Worm (Caenorhabditis elegans) whole organism, L4 larva: ENCODE data around the gene sre-3.

ENCODE experiments used
- D1046.2 ChIP-seq: fragments of 200-800 bp; sonication (Bioruptor generic); IDR thresholded peaks from 2 replicates; pipeline ENCODE4 v1.3.6; 2022; ENCODE audit warnings: missing genetic modification characterization, missing compliant biosample characterization
- F10B5.3 ChIP-seq: sonication (generic microtip); optimal IDR thresholded peaks from 2 replicates; lab custom pipeline; 2016; ENCODE audit warnings: mild to moderate bottlenecking, missing genetic modification characterization, missing compliant biosample characterization
- F44E2.7 ChIP-seq: fragments of 200-800 bp; sonication (Bioruptor generic); IDR thresholded peaks from 2 replicates; pipeline ENCODE4 v2.1.2; 2022; ENCODE audit warnings: missing genetic modification characterization, missing compliant biosample characterization
- F49E8.2 ChIP-seq: sonication (generic microtip); optimal IDR thresholded peaks from 2 replicates; lab custom pipeline; 2016; ENCODE audit warnings: missing compliant biosample characterization, mild to moderate bottlenecking, missing genetic modification characterization, borderline replicate concordance
- T20F7.1 ChIP-seq: fragments of 200-800 bp; sonication (Bioruptor generic); optimal IDR thresholded peaks from 2 replicates; lab custom pipeline; 2018; ENCODE audit warnings: mild to moderate bottlenecking, missing genetic modification characterization, missing compliant biosample characterization
- Y105C5A.15 ChIP-seq: fragments of 200-800 bp; sonication (Bioruptor generic); IDR thresholded peaks from 2 replicates; pipeline ENCODE4 v1.3.6; 2022; ENCODE audit warnings: missing genetic modification characterization, missing compliant biosample characterization
- Y48G9A.11 ChIP-seq: fragments of 200-800 bp; sonication (Bioruptor generic); IDR thresholded peaks from 2 replicates; pipeline ENCODE4 v1.3.6; 2022; ENCODE audit warnings: missing genetic modification reagents, missing genetic modification characterization, missing compliant biosample characterization
- Y5F2A.4 ChIP-seq: fragments of 200-800 bp; sonication (Bioruptor generic); optimal IDR thresholded peaks from 2 replicates; lab custom pipeline; 2018; ENCODE audit warnings: mild to moderate bottlenecking, missing genetic modification characterization, missing compliant biosample characterization
- ZK337.2 ChIP-seq: fragments of 200-800 bp; sonication (Bioruptor generic); IDR thresholded peaks from 2 replicates; pipeline ENCODE4 v1.3.6; 2022; ENCODE audit warnings: missing genetic modification reagents, missing genetic modification characterization, missing compliant biosample characterization
- aly-2 ChIP-seq: sonication (generic microtip); optimal IDR thresholded peaks from 2 replicates; lab custom pipeline; 2018; ENCODE audit warnings: missing biosample characterization, missing genetic modification characterization
- arid-1 ChIP-seq: fragments of 200-800 bp; sonication (Bioruptor generic); conservative IDR thresholded peaks from 2 replicates; pipeline ENCODE4 v1.3.6; 2022; ENCODE audit warnings: missing genetic modification reagents, missing genetic modification characterization, missing compliant biosample characterization
- attf-4 ChIP-seq: sonication (generic microtip); optimal IDR thresholded peaks from 3 replicates; lab custom pipeline; 2017; ENCODE audit warnings: missing biosample characterization, missing genetic modification characterization
- ceh-20 ChIP-seq: fragments of 200-800 bp; sonication (Bioruptor generic); IDR thresholded peaks from 2 replicates; pipeline ENCODE4 v1.3.6; 2022; ENCODE audit warnings: missing genetic modification reagents, missing genetic modification characterization, missing compliant biosample characterization
- ceh-28 ChIP-seq: fragments of 150-350 bp; optimal IDR thresholded peaks from 2 replicates; lab custom pipeline; 2014; ENCODE audit warnings: missing biosample characterization, missing genetic modification reagents, missing genetic modification characterization
- ceh-32 ChIP-seq: sonication (generic microtip); optimal IDR thresholded peaks from 2 replicates; lab custom pipeline; 2016; ENCODE audit warnings: mild to moderate bottlenecking, missing genetic modification characterization, missing compliant biosample characterization; ENCODE audit not compliant: poor library complexity
- dpl-1 ChIP-seq: fragments of 150-350 bp; optimal IDR thresholded peaks from 2 replicates; lab custom pipeline; 2014; ENCODE audit warnings: missing biosample characterization, missing genetic modification reagents, missing genetic modification characterization
- dve-1 ChIP-seq: sonication (generic microtip); optimal IDR thresholded peaks from 2 replicates; lab custom pipeline; 2017; ENCODE audit warnings: antibody characterized with exemption, mild to moderate bottlenecking, missing genetic modification characterization, missing compliant biosample characterization; ENCODE audit not compliant: insufficient read depth
- egl-27 ChIP-seq: sonication (generic microtip); optimal IDR thresholded peaks from 3 replicates; lab custom pipeline; 2017; ENCODE audit warnings: missing biosample characterization, missing genetic modification reagents, missing genetic modification characterization
- fkh-10 ChIP-seq: fragments of 150-350 bp; optimal IDR thresholded peaks from 2 replicates; lab custom pipeline; 2014; ENCODE audit warnings: missing biosample characterization, missing genetic modification reagents, missing genetic modification characterization
- fos-1 ChIP-seq: fragments of 150-350 bp; optimal IDR thresholded peaks from 2 replicates; lab custom pipeline; 2014; ENCODE audit warnings: missing biosample characterization, missing genetic modification characterization
- hif-1 ChIP-seq, 2 experiments: sonication (generic microtip); optimal IDR thresholded peaks; 2 replicates each; lab custom pipeline; 2016 to 2017; ENCODE audit warnings: missing compliant biosample characterization in 2 of 2, missing genetic modification characterization in 2 of 2, missing genetic modification reagents in 2 of 2, missing genotype in 2 of 2, mild to moderate bottlenecking in 1 of 2
- hmg-1.1 ChIP-seq: fragments of 200-800 bp; sonication (Bioruptor generic); IDR thresholded peaks from 2 replicates; pipeline ENCODE4 v1.3.6; 2022; ENCODE audit warnings: missing genetic modification reagents, missing genetic modification characterization, missing compliant biosample characterization
- lin-13 ChIP-seq: fragments of 150-350 bp; optimal IDR thresholded peaks from 2 replicates; lab custom pipeline; 2014; ENCODE audit warnings: missing biosample characterization, missing genetic modification reagents, missing genetic modification characterization
- lin-15B ChIP-seq: fragments of 150-350 bp; sonication (generic microtip); optimal IDR thresholded peaks from 3 replicates; lab custom pipeline; 2014; ENCODE audit warnings: missing biosample characterization, missing genetic modification characterization
- lin-38 ChIP-seq: fragments of 200-800 bp; sonication (Bioruptor generic); IDR thresholded peaks from 2 replicates; pipeline ENCODE4 v1.3.6; 2022; ENCODE audit warnings: missing genetic modification reagents, missing genetic modification characterization, missing compliant biosample characterization
- lin-39 ChIP-seq: fragments of 150-350 bp; optimal IDR thresholded peaks from 2 replicates; lab custom pipeline; 2014; ENCODE audit warnings: missing biosample characterization, missing genetic modification reagents, missing genetic modification characterization
- madf-5 ChIP-seq, 2 experiments: fragments of 200-800 bp; sonication (Bioruptor generic); IDR thresholded peaks; 2 replicates each; pipeline ENCODE4 v1.3.6; 2022; ENCODE audit warnings: missing compliant biosample characterization in 2 of 2, missing genetic modification characterization in 2 of 2
- mdl-1 ChIP-seq, 2 experiments: fragments of 150-350 bp in 1 of 2; sonication (generic microtip) in 1 of 2; optimal IDR thresholded peaks; 2 replicates each; lab custom pipeline; 2014 to 2017; ENCODE audit warnings: missing biosample characterization in 2 of 2, missing genetic modification characterization in 2 of 2
- mes-2 ChIP-seq: sonication (generic microtip); optimal IDR thresholded peaks from 2 replicates; lab custom pipeline; 2016; ENCODE audit warnings: missing genotype, mild to moderate bottlenecking, missing genetic modification characterization, missing compliant biosample characterization; ENCODE audit not compliant: poor library complexity, severe bottlenecking
- nhr-10 ChIP-seq: fragments of 150-350 bp; optimal IDR thresholded peaks from 2 replicates; lab custom pipeline; 2014; ENCODE audit warnings: missing biosample characterization, missing genetic modification characterization
- nhr-102 ChIP-seq: sonication (generic microtip); optimal IDR thresholded peaks from 2 replicates; lab custom pipeline; 2016; ENCODE audit warnings: mild to moderate bottlenecking, missing genetic modification characterization, moderate library complexity, missing compliant biosample characterization
- nhr-11 ChIP-seq: fragments of 150-350 bp; optimal IDR thresholded peaks from 2 replicates; lab custom pipeline; 2014; ENCODE audit warnings: missing biosample characterization, missing genetic modification characterization
- nhr-111 ChIP-seq: fragments of 200-800 bp; sonication (Bioruptor generic); optimal IDR thresholded peaks from 2 replicates; lab custom pipeline; 2018; ENCODE audit warnings: mild to moderate bottlenecking, missing genetic modification characterization, missing compliant biosample characterization
- nhr-25 ChIP-seq: sonication (generic microtip); optimal IDR thresholded peaks from 2 replicates; lab custom pipeline; 2017; ENCODE audit warnings: missing genetic modification characterization, mild to moderate bottlenecking, missing compliant biosample characterization, antibody characterized with exemption, moderate library complexity, borderline replicate concordance; ENCODE audit not compliant: insufficient read depth
- nhr-42 ChIP-seq: fragments of 200-800 bp; sonication (Bioruptor generic); IDR thresholded peaks from 2 replicates; pipeline ENCODE4 v1.3.6; 2022; ENCODE audit warnings: missing genetic modification characterization, missing compliant biosample characterization
- nhr-76 ChIP-seq: fragments of 150-350 bp; optimal IDR thresholded peaks from 2 replicates; lab custom pipeline; 2014; ENCODE audit warnings: missing biosample characterization, missing genetic modification characterization
- php-3 ChIP-seq: fragments of 200-800 bp; sonication (Bioruptor generic); IDR thresholded peaks from 2 replicates; pipeline ENCODE4 v1.3.6; 2022; ENCODE audit warnings: missing genetic modification reagents, missing genetic modification characterization, missing compliant biosample characterization
- pqm-1 ChIP-seq: sonication (generic microtip); optimal IDR thresholded peaks from 2 replicates; lab custom pipeline; 2017; ENCODE audit warnings: missing biosample characterization, missing genetic modification characterization
- skn-1 ChIP-seq: fragments of 150-350 bp; optimal IDR thresholded peaks from 2 replicates; lab custom pipeline; 2014; ENCODE audit warnings: missing biosample characterization, missing genetic modification characterization
- snpc-4 ChIP-seq: fragments of 150-350 bp; optimal IDR thresholded peaks from 2 replicates; lab custom pipeline; 2014; ENCODE audit warnings: missing biosample characterization, missing genetic modification characterization
- tra-1 ChIP-seq: fragments of 200-800 bp; sonication (Bioruptor generic); IDR thresholded peaks from 2 replicates; pipeline ENCODE4 v1.3.6; 2022; ENCODE audit warnings: missing genetic modification reagents, missing genetic modification characterization, missing compliant biosample characterization
- vab-7 ChIP-seq: fragments of 200-800 bp; sonication (Bioruptor generic); IDR thresholded peaks from 2 replicates; pipeline ENCODE4 v1.3.6; 2022; ENCODE audit warnings: missing genetic modification reagents, missing genetic modification characterization, missing compliant biosample characterization
- zag-1 ChIP-seq: fragments of 150-350 bp; optimal IDR thresholded peaks from 2 replicates; lab custom pipeline; 2014; ENCODE audit warnings: missing biosample characterization, missing genetic modification characterization
- zfp-2 ChIP-seq: sonication (generic microtip); optimal IDR thresholded peaks from 2 replicates; lab custom pipeline; 2016; ENCODE audit warnings: mild to moderate bottlenecking, missing genetic modification characterization, missing compliant biosample characterization
- zip-2 ChIP-seq: fragments of 150-350 bp; optimal IDR thresholded peaks from 2 replicates; lab custom pipeline; 2014; ENCODE audit warnings: missing biosample characterization, missing genetic modification characterization
- ztf-11 ChIP-seq: fragments of 150-350 bp; optimal IDR thresholded peaks from 2 replicates; lab custom pipeline; 2014; ENCODE audit warnings: missing biosample characterization, missing genetic modification characterization
- ztf-7 ChIP-seq: fragments of 150-350 bp; optimal IDR thresholded peaks from 2 replicates; lab custom pipeline; 2014; ENCODE audit warnings: missing biosample characterization, missing genetic modification characterization

sre-3 gene

ce11 chrII:7357176-7357575 lies 28.4 kb upstream of the sre-3 start:
- TF ChIP-seq madf-5 (GFP tag; IDR thresholded peaks at IDR 0.05; lab: Robert Waterston, UW): no peak
- no peak for TF ChIP-seq zip-2
- no peak for TF ChIP-seq mes-2 (tag; lab: Kevin White, UChicago)
- no peak for TF ChIP-seq fos-1 (tag; lab: Kevin White, UChicago)
- no peak for TF ChIP-seq nhr-102 (tag; lab: Kevin White, UChicago)
- no peak for TF ChIP-seq nhr-25 (tag; lab: Kevin White, UChicago)
- TF ChIP-seq arid-1 (GFP tag; lab: Robert Waterston, UW): no peak
- no peak for TF ChIP-seq lin-15B
- no peak for TF ChIP-seq lin-38 (GFP tag; lab: Robert Waterston, UW)
- no peak for TF ChIP-seq pqm-1
- no peak for TF ChIP-seq aly-2 (tag; lab: Kevin White, UChicago)
- TF ChIP-seq Y105C5A.15: no peak
- TF ChIP-seq zag-1 (tag; lab: Kevin White, UChicago): no peak
- no peak for TF ChIP-seq ZK337.2
- TF ChIP-seq T20F7.1 (GFP tag; lab: Kevin White, UChicago): no peak

DNA sequence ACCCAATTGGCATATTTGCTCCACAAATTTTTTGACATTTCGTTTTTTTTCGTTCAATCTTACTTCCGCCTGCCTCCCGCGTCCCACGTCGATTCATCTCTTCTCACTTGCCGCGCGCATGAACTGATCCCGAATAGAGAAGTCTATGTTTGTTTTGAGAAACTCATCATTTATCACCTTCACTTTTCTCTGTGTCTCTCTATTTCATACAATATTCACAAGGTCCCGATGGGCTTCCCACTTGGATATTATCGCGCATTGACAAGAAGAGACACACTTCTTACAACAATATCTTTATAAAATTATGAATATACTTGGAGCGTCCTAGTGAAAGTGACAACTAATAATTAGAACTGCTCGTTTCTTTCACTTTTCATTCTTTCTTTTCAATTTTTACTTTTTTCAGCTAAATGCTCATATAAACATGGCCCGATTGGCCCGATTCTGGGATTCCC lies 27.0 kb upstream of the sre-3 start, which contains the start of gene insc-1:
Gene insc-1, plus strand, starts transcription at position 405 of the 455 bp plus-strand sequence.
- no peak for TF ChIP-seq ceh-32
- TF ChIP-seq nhr-76 (tag; lab: Kevin White, UChicago): no peak
- TF ChIP-seq ztf-7 (tag; lab: Kevin White, UChicago): no peak
- TF ChIP-seq tra-1 (GFP tag; lab: Robert Waterston, UW): no peak
- TF ChIP-seq dpl-1 (GFP tag; lab: Kevin White, UChicago): no peak
- TF ChIP-seq aly-2 (tag; lab: Kevin White, UChicago): no peak
- TF ChIP-seq nhr-102 (tag; lab: Kevin White, UChicago): no peak
- no peak for TF ChIP-seq mdl-1 (tag; optimal IDR thresholded peaks at IDR 0.05; lab: Kevin White, UChicago)
- TF ChIP-seq fos-1 (tag; lab: Kevin White, UChicago): no peak
- no peak for TF ChIP-seq php-3 (GFP tag; lab: Robert Waterston, UW)
- no peak for TF ChIP-seq hif-1 (tag; optimal IDR thresholded peaks at IDR 0.05; lab: Kevin White, UChicago)
- TF ChIP-seq pqm-1: no peak
- no peak for TF ChIP-seq snpc-4 (tag; lab: Kevin White, UChicago)
- no peak for TF ChIP-seq egl-27
- no peak for TF ChIP-seq F10B5.3 (tag; lab: Kevin White, UChicago)
- TF ChIP-seq lin-39: no peak
- no peak for TF ChIP-seq vab-7 (GFP tag; lab: Robert Waterston, UW)
- TF ChIP-seq, all 104 proteins: peak for 0

ce11 chrII:7363990-7364455 lies 21.5 kb upstream of the sre-3 start, which contains the start of gene msra-1:
Gene msra-1, minus strand, starts transcription at chrII:7364040.
- no peak; the same call in 1 of the 2 replicates for TF ChIP-seq php-3 (GFP tag; lab: Robert Waterston, UW)
- TF ChIP-seq hmg-1.1 (GFP tag; lab: Robert Waterston, UW): peak; percentile 30; the same call in 1 of the 2 replicates
- TF ChIP-seq ztf-11 (tag; lab: Kevin White, UChicago): no peak
- TF ChIP-seq mes-2 (tag; lab: Kevin White, UChicago): peak; percentile 68
- no peak for TF ChIP-seq vab-7 (GFP tag; lab: Robert Waterston, UW)
- TF ChIP-seq dve-1 (tag; lab: Kevin White, UChicago): peak; percentile 78
- no peak for TF ChIP-seq F44E2.7
- TF ChIP-seq zfp-2: no peak
- TF ChIP-seq ceh-28 (tag; lab: Kevin White, UChicago): no peak
- no peak for TF ChIP-seq F49E8.2
- TF ChIP-seq attf-4 (tag; lab: Kevin White, UChicago): no peak
- TF ChIP-seq ceh-20 (GFP tag; lab: Robert Waterston, UW): no peak
- no peak for TF ChIP-seq D1046.2 (GFP tag; lab: Robert Waterston, UW)
- no peak for TF ChIP-seq fos-1 (tag; lab: Kevin White, UChicago)
- TF ChIP-seq nhr-42 (GFP tag; lab: Robert Waterston, UW): no peak
- no peak for TF ChIP-seq Y5F2A.4 (GFP tag; lab: Kevin White, UChicago)
- no peak for TF ChIP-seq lin-15B
- no peak for TF ChIP-seq nhr-102 (tag; lab: Kevin White, UChicago)
- TF ChIP-seq nhr-10 (tag; lab: Kevin White, UChicago): no peak
- no peak for TF ChIP-seq fkh-10 (GFP tag; lab: Kevin White, UChicago)
- TF ChIP-seq lin-13 (GFP tag; lab: Kevin White, UChicago): no peak
- TF ChIP-seq zag-1 (tag; lab: Kevin White, UChicago): no peak
- TF ChIP-seq Y48G9A.11: no peak
- no peak for TF ChIP-seq nhr-111 (GFP tag; lab: Kevin White, UChicago)
- peak; percentile 26 for TF ChIP-seq nhr-11 (tag; lab: Kevin White, UChicago)
- TF ChIP-seq skn-1: no peak
- TF ChIP-seq ZK337.2: no peak
